Fruit fly (Drosophila melanogaster) whole organism, prepupa: ENCODE measurements around the gene Jhbp2.

Experiments
- Blimp-1 ChIP-seq: fragments of 200-800 bp; sonication (Bioruptor generic); optimal IDR thresholded peaks from 3 replicates; lab custom pipeline; 2017; ENCODE audit warnings: missing biosample characterization, missing genetic modification characterization, mild to moderate bottlenecking, moderate library complexity, missing genetic modification reagents
- CG10669 ChIP-seq: fragments of 200-800 bp; sonication (Bioruptor generic); optimal IDR thresholded peaks from 3 replicates; lab custom pipeline; 2018; ENCODE audit warnings: missing biosample characterization, mild to moderate bottlenecking, missing genetic modification characterization, moderate library complexity
- CG11294 ChIP-seq: fragments of 200-800 bp; sonication (Bioruptor generic); IDR thresholded peaks from 2 replicates; pipeline ENCODE4 v1.3.6; 2022; ENCODE audit warnings: missing biosample characterization, missing genetic modification characterization
- CG11762 ChIP-seq: fragments of 200-800 bp; sonication (Bioruptor generic); optimal IDR thresholded peaks from 3 replicates; lab custom pipeline; 2016; ENCODE audit warnings: missing biosample characterization, missing genetic modification characterization; ENCODE audit not compliant: insufficient read depth
- CG11902 ChIP-seq: fragments of 200-800 bp; sonication (Bioruptor generic); optimal IDR thresholded peaks from 3 replicates; lab custom pipeline; 2016; ENCODE audit warnings: missing biosample characterization, missing genetic modification characterization
- CG1621 ChIP-seq: fragments of 200-800 bp; sonication (Bioruptor generic); optimal IDR thresholded peaks from 3 replicates; lab custom pipeline; 2018; ENCODE audit warnings: missing biosample characterization, mild to moderate bottlenecking, missing genetic modification characterization
- CG16779 ChIP-seq: fragments of 200-800 bp; sonication (Bioruptor generic); optimal IDR thresholded peaks from 3 replicates; lab custom pipeline; 2017; ENCODE audit warnings: missing biosample characterization, mild to moderate bottlenecking, missing genetic modification characterization
- CG31627 ChIP-seq: fragments of 200-800 bp; sonication (Bioruptor generic); optimal IDR thresholded peaks from 3 replicates; lab custom pipeline; 2016; ENCODE audit warnings: missing biosample characterization, missing genetic modification characterization
- CG32006 ChIP-seq: fragments of 200-800 bp; sonication (Bioruptor generic); optimal IDR thresholded peaks from 3 replicates; lab custom pipeline; 2017; ENCODE audit warnings: missing biosample characterization, mild to moderate bottlenecking, missing genetic modification characterization
- CG34406 ChIP-seq: fragments of 200-800 bp; sonication (Bioruptor generic); optimal IDR thresholded peaks from 3 replicates; lab custom pipeline; 2016; ENCODE audit warnings: missing biosample characterization, missing genetic modification characterization
- CG3919 ChIP-seq: fragments of 200-800 bp; sonication (Bioruptor generic); optimal IDR thresholded peaks from 3 replicates; lab custom pipeline; 2016; ENCODE audit warnings: missing biosample characterization, missing genetic modification characterization
- CG6163 ChIP-seq: fragments of 200-800 bp; sonication (Bioruptor generic); IDR thresholded peaks from 3 replicates; pipeline ENCODE4 v1.3.6; 2022; ENCODE audit warnings: missing biosample characterization, missing genetic modification characterization
- CG6276 ChIP-seq: fragments of 200-800 bp; sonication (Bioruptor generic); optimal IDR thresholded peaks from 2 replicates; lab custom pipeline; 2017; ENCODE audit warnings: missing biosample characterization, mild to moderate bottlenecking, missing genetic modification characterization
- CG6808 ChIP-seq: fragments of 200-800 bp; sonication (Bioruptor generic); optimal IDR thresholded peaks from 3 replicates; lab custom pipeline; 2017; ENCODE audit warnings: missing biosample characterization, missing genetic modification characterization, mild to moderate bottlenecking, moderate library complexity, missing genetic modification reagents
- CG7368 ChIP-seq: fragments of 200-800 bp; sonication (Bioruptor generic); optimal IDR thresholded peaks from 3 replicates; lab custom pipeline; 2016; ENCODE audit warnings: missing biosample characterization, missing genetic modification characterization
- CG8119 ChIP-seq: fragments of 200-800 bp; sonication (Bioruptor generic); IDR thresholded peaks from 3 replicates; pipeline ENCODE4 v1.3.6; 2022; ENCODE audit warnings: missing biosample characterization, missing genetic modification characterization
- CG8319 ChIP-seq: fragments of 200-800 bp; sonication (Bioruptor generic); optimal IDR thresholded peaks from 3 replicates; lab custom pipeline; 2016; ENCODE audit warnings: missing biosample characterization, missing genetic modification characterization
- CG8632 ChIP-seq: fragments of 200-800 bp; sonication (Bioruptor generic); optimal IDR thresholded peaks from 3 replicates; lab custom pipeline; 2016; ENCODE audit warnings: missing biosample characterization, missing genetic modification characterization
- CG9139 ChIP-seq: fragments of 200-800 bp; sonication (Bioruptor generic); optimal IDR thresholded peaks from 3 replicates; lab custom pipeline; 2017; ENCODE audit warnings: missing biosample characterization, mild to moderate bottlenecking, missing genetic modification characterization
- Eip93F ChIP-seq: fragments of 200-800 bp; sonication (Bioruptor generic); optimal IDR thresholded peaks from 2 replicates; lab custom pipeline; 2016; ENCODE audit warnings: missing biosample characterization, mild to moderate bottlenecking, missing genetic modification characterization
- Ets21C ChIP-seq: fragments of 200-800 bp; sonication (Bioruptor generic); optimal IDR thresholded peaks from 3 replicates; lab custom pipeline; 2016; ENCODE audit warnings: missing biosample characterization, missing genetic modification characterization
- Ets96B ChIP-seq: fragments of 200-800 bp; optimal IDR thresholded peaks from 2 replicates; lab custom pipeline; 2019; ENCODE audit warnings: missing biosample characterization, mild to moderate bottlenecking, missing genetic modification characterization, moderate library complexity
- Gug ChIP-seq: fragments of 200-800 bp; sonication (Bioruptor generic); IDR thresholded peaks from 2 replicates; pipeline ENCODE4 v1.3.6; 2022; ENCODE audit warnings: missing biosample characterization, missing genetic modification characterization
- Hr38 ChIP-seq: sonication (Bioruptor generic); optimal IDR thresholded peaks from 2 replicates; lab custom pipeline; 2016; ENCODE audit warnings: missing biosample characterization, missing genetic modification characterization
- Hr39 ChIP-seq: fragments of 200-800 bp; sonication (Bioruptor generic); optimal IDR thresholded peaks from 2 replicates; lab custom pipeline; 2016; ENCODE audit warnings: missing biosample characterization, missing genetic modification characterization
- Hr4 ChIP-seq: fragments of 200-800 bp; sonication (Bioruptor generic); optimal IDR thresholded peaks from 3 replicates; lab custom pipeline; 2016; ENCODE audit warnings: missing biosample characterization, missing genetic modification characterization
- Lpt ChIP-seq: fragments of 200-800 bp; sonication (Bioruptor generic); optimal IDR thresholded peaks from 3 replicates; lab custom pipeline; 2016; ENCODE audit warnings: missing biosample characterization, missing genetic modification characterization
- Met ChIP-seq: fragments of 200-800 bp; sonication (Bioruptor generic); optimal IDR thresholded peaks from 3 replicates; lab custom pipeline; 2016; ENCODE audit warnings: missing biosample characterization, missing genetic modification characterization
- OdsH ChIP-seq: fragments of 200-800 bp; sonication (Bioruptor generic); optimal IDR thresholded peaks from 3 replicates; lab custom pipeline; 2016; ENCODE audit warnings: missing biosample characterization, missing genetic modification characterization
- Smox ChIP-seq: fragments of 200-800 bp; sonication (Bioruptor generic); optimal IDR thresholded peaks from 3 replicates; lab custom pipeline; 2016; ENCODE audit warnings: missing biosample characterization, missing genetic modification characterization
- Sox102F ChIP-seq: fragments of 200-800 bp; sonication (Bioruptor generic); optimal IDR thresholded peaks from 2 replicates; lab custom pipeline; 2016; ENCODE audit warnings: missing biosample characterization, mild to moderate bottlenecking, missing genetic modification characterization
- Sox14 ChIP-seq: fragments of 200-800 bp; sonication (Bioruptor generic); optimal IDR thresholded peaks from 3 replicates; lab custom pipeline; 2016; ENCODE audit warnings: missing biosample characterization, missing genetic modification characterization
- Sox15 ChIP-seq: fragments of 200-800 bp; sonication (Bioruptor generic); optimal IDR thresholded peaks from 3 replicates; lab custom pipeline; 2016; ENCODE audit warnings: missing biosample characterization, missing genetic modification characterization
- achi ChIP-seq: fragments of 200-800 bp; sonication (Bioruptor generic); optimal IDR thresholded peaks from 3 replicates; lab custom pipeline; 2016; ENCODE audit warnings: missing biosample characterization, missing genetic modification characterization
- acj6 ChIP-seq: fragments of 200-800 bp; sonication (Bioruptor generic); optimal IDR thresholded peaks from 3 replicates; lab custom pipeline; 2016; ENCODE audit warnings: missing biosample characterization, missing genetic modification characterization
- cyc ChIP-seq: fragments of 200-800 bp; sonication (Bioruptor generic); optimal IDR thresholded peaks from 3 replicates; lab custom pipeline; 2016; ENCODE audit warnings: missing biosample characterization, missing genetic modification characterization
- dac ChIP-seq: fragments of 200-800 bp; sonication (Bioruptor generic); optimal IDR thresholded peaks from 2 replicates; lab custom pipeline; 2017; ENCODE audit warnings: missing biosample characterization, mild to moderate bottlenecking, missing genetic modification characterization
- dsx ChIP-seq: fragments of 200-800 bp; optimal IDR thresholded peaks from 3 replicates; lab custom pipeline; 2019; ENCODE audit warnings: missing biosample characterization, mild to moderate bottlenecking, missing genetic modification characterization, moderate library complexity; ENCODE audit not compliant: poor library complexity, severe bottlenecking
- esn ChIP-seq: fragments of 200-800 bp; sonication (Bioruptor generic); optimal IDR thresholded peaks from 2 replicates; lab custom pipeline; 2016; ENCODE audit warnings: missing biosample characterization, mild to moderate bottlenecking, missing genetic modification characterization, moderate library complexity
- fd59A ChIP-seq: fragments of 200-800 bp; sonication (Bioruptor generic); optimal IDR thresholded peaks from 2 replicates; lab custom pipeline; 2017; ENCODE audit warnings: missing biosample characterization, mild to moderate bottlenecking, missing genetic modification characterization, missing genetic modification reagents
- fd85E ChIP-seq: fragments of 200-800 bp; sonication (Bioruptor generic); optimal IDR thresholded peaks from 3 replicates; lab custom pipeline; 2016; ENCODE audit warnings: missing biosample characterization, missing genetic modification characterization
- fkh ChIP-seq: fragments of 200-800 bp; sonication (Bioruptor generic); optimal IDR thresholded peaks from 3 replicates; lab custom pipeline; 2017; ENCODE audit warnings: missing biosample characterization, mild to moderate bottlenecking, missing genetic modification characterization, moderate library complexity
- pdm3 ChIP-seq: fragments of 200-800 bp; sonication (Bioruptor generic); optimal IDR thresholded peaks from 3 replicates; lab custom pipeline; 2016; ENCODE audit warnings: missing biosample characterization, missing genetic modification characterization
- salr ChIP-seq, 2 experiments: fragments of 200-800 bp; sonication (Bioruptor generic); optimal IDR thresholded peaks; 3 replicates each; lab custom pipeline; 2016 to 2018; ENCODE audit warnings: missing biosample characterization in 2 of 2, missing genetic modification characterization in 2 of 2, mild to moderate bottlenecking in 1 of 2
- spab ChIP-seq: fragments of 200-800 bp; sonication (Bioruptor generic); optimal IDR thresholded peaks from 2 replicates; lab custom pipeline; 2017; ENCODE audit warnings: missing biosample characterization, mild to moderate bottlenecking, missing genetic modification characterization, missing genetic modification reagents
- ss ChIP-seq, 2 experiments: fragments of 200-800 bp; sonication (Bioruptor generic); optimal IDR thresholded peaks; 2 replicates in 1 of 2; 3 replicates in 1 of 2; lab custom pipeline; 2017 to 2018; ENCODE audit warnings: mild to moderate bottlenecking in 2 of 2, missing biosample characterization in 2 of 2, missing genetic modification characterization in 2 of 2, moderate library complexity in 1 of 2
- svp ChIP-seq: fragments of 200-800 bp; sonication (Bioruptor generic); peaks from one replicate; lab custom pipeline; 2016; ENCODE audit warnings: missing biosample characterization, missing genetic modification characterization
- topi ChIP-seq: fragments of 200-800 bp; sonication (Bioruptor generic); optimal IDR thresholded peaks from 3 replicates; lab custom pipeline; 2016; ENCODE audit warnings: missing biosample characterization, missing genetic modification characterization
- vri ChIP-seq: fragments of 200-800 bp; sonication (Bioruptor generic); optimal IDR thresholded peaks from 3 replicates; lab custom pipeline; 2016; ENCODE audit warnings: missing biosample characterization, mild to moderate bottlenecking, missing genetic modification characterization

Jhbp2 gene

DNA sequence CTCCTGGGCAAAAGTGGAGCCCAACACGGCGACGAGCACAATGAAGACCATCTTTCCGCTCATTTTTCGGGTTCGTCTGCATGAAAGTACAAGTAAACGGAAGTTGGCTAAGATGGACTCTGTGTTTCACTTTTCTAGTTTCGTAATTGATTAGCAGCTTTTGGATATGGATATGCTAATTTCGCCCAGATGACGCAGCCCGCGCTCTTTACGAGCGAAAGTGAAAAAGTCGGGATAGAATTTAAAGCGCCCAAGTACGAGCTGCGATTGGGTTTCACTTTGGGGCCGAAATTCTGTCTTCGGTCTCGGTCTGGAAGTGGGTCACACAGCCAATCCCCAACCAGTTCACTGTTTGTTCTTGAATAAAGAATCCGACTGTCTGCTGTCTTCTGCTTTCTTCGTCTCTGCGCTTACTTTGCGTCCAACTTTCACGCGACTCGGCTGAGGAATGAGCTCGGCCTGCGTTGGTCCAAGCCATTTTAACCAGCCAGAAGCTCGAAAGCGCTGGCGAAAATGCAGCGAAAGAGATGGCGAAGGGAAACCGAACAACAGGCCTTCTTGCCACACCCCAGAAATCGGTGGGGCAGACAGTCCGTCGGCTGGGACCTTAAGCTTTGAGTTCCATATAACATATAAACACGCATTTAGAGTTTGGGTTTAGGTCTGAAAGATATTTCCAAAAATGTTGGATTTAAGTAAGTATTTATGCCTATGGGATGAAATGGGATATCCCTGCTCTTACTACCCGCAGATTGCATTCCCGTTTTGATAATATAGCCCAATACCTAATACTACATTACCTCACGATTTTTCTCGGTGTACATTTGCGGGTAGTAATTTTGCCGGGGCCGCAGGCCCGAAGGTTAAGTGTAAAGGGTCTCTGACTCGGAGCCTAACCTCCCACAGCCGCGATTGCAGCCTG is at the start of gene Jhbp2:
Gene Jhbp2 (minus strand): TSS at position 454 of the 922 bp plus-strand sequence.
- TF ChIP-seq CG11762 (GFP tag; lab: Kevin White, UChicago) (peak; percentile 9), cyc (GFP tag; lab: Kevin White, UChicago) (peak; percentile 66), Sox102F (GFP tag; lab: Kevin White, UChicago) (peak; percentile 72), Hr4 (GFP tag; lab: Kevin White, UChicago) (no peak), Eip93F (no peak), Lpt (GFP tag; lab: Kevin White, UChicago) (no peak), Smox (peak; percentile 72), CG11294 (GFP tag; lab: Robert Waterston, UW) (no peak), Hr38 (no peak), CG6276 (GFP tag; lab: Kevin White, UChicago) (no peak), spab (no peak), CG8319 (GFP tag; lab: Kevin White, UChicago) (peak; percentile 38), dac (GFP tag; lab: Kevin White, UChicago) (no peak), CG9139 (GFP tag; lab: Kevin White, UChicago) (no peak), acj6 (GFP tag; lab: Kevin White, UChicago) (peak; percentile 49), CG6163 (GFP tag; lab: Robert Waterston, UW) (peak; percentile 58; the same call in 2 of the 3 replicates), dsx (GFP tag; lab: Kevin White, UChicago) (peak; percentile 24), vri (GFP tag; lab: Kevin White, UChicago) (peak; percentile 11), CG3919 (peak; percentile 68), ss (GFP tag; optimal IDR thresholded peaks at IDR 0.05; lab: Kevin White, UChicago) (peak; percentile 24 to 36), CG10669 (GFP tag; lab: Kevin White, UChicago) (peak; percentile 21), Ets21C (GFP tag; lab: Kevin White, UChicago) (peak; percentile 63), pdm3 (GFP tag; lab: Kevin White, UChicago) (peak; percentile 45), CG8632 (GFP tag; lab: Kevin White, UChicago) (peak; percentile 51), CG1621 (tag; lab: Kevin White, UChicago) (peak; percentile 8), CG7368 (GFP tag; lab: Kevin White, UChicago) (peak; percentile 44), Met (peak; percentile 79), fkh (GFP tag; lab: Kevin White, UChicago) (no peak), salr (GFP tag; optimal IDR thresholded peaks at IDR 0.05; lab: Kevin White, UChicago) (no peak), CG32006 (GFP tag; lab: Kevin White, UChicago) (peak; percentile 39), OdsH (GFP tag; lab: Kevin White, UChicago) (peak; percentile 46), Sox14 (peak; percentile 55), CG34406 (GFP tag; lab: Kevin White, UChicago) (peak; percentile 55), svp (GFP tag; lab: Kevin White, UChicago) (peak; percentile 91), esn (GFP tag; lab: Kevin White, UChicago) (peak; percentile 76), Hr39 (GFP tag; lab: Kevin White, UChicago) (peak; percentile 57), Gug (GFP tag; lab: Robert Waterston, UW) (no peak), CG6808 (GFP tag; lab: Kevin White, UChicago) (peak; percentile 26), CG8119 (0 out of 3 replicates have a peak, but pooled peaks have one; percentile 29), Ets96B (tag; lab: Kevin White, UChicago) (peak; percentile 44), fd59A (peak; percentile 11), CG31627 (GFP tag; lab: Kevin White, UChicago) (peak; percentile 71), CG16779 (tag; lab: Kevin White, UChicago) (no peak), topi (GFP tag; lab: Kevin White, UChicago) (peak; percentile 78), fd85E (GFP tag; lab: Kevin White, UChicago) (no peak), Blimp-1 (GFP tag; lab: Kevin White, UChicago) (peak; percentile 90), achi (GFP tag; lab: Kevin White, UChicago) (peak; percentile 45), CG11902 (GFP tag; lab: Kevin White, UChicago) (peak; percentile 35), Sox15 (GFP tag; lab: Kevin White, UChicago) (peak; percentile 4)
